Worm (Caenorhabditis elegans): ENCODE data around the gene F21C10.13.

The F21C10.13 gene

DNA sequence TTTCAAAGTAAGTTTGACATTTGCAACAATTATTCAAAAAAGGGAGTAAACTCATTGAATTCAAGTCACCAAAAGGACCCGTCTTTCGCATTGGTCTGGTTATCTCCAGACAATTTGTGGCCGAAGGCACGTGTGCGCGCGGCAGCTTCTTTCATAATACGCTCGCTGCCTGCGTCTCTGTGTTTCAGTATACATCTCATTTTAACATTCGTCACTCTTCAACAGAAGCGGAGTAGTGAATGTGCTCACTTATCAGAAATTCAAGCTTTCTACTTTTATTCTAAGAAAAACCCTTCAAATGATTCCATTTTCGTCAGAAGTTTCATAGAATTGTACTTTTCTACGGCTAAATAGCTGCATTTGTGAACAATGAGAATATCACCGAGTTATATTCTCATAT is 6.5 kb downstream of the F21C10.13 start (continued):
- no peak for TF ChIP-seq F16B12.6 (tag; optimal IDR thresholded peaks at IDR 0.05)
- no peak for TF ChIP-seq zag-1 (tag; optimal IDR thresholded peaks at IDR 0.05)
- no peak for TF ChIP-seq ceh-88 (GFP tag; IDR thresholded peaks at IDR 0.05)
- peak in 1 of 3 experiments; percentile 41 for TF ChIP-seq dpl-1 (GFP tag; optimal IDR thresholded peaks at IDR 0.05)
- no peak for TF ChIP-seq zip-4 (GFP tag; optimal IDR thresholded peaks at IDR 0.05)
- TF ChIP-seq hlh-4 (tag; optimal IDR thresholded peaks at IDR 0.05), result peak; percentile 24
- peak; percentile 94 for TF ChIP-seq nhr-71 (tag; optimal IDR thresholded peaks at IDR 0.05)
- peak; percentile 72 for TF ChIP-seq nhr-20 (tag; optimal IDR thresholded peaks at IDR 0.05)
- TF ChIP-seq rnt-1 (tag; optimal IDR thresholded peaks at IDR 0.05), result peak; percentile 55
- peak; percentile 93 for TF ChIP-seq lin-14 (GFP tag; optimal IDR thresholded peaks at IDR 0.05)
- TF ChIP-seq efl-1 (optimal IDR thresholded peaks at IDR 0.05), result peak; percentile 40 to 46
- TF ChIP-seq efl-1 (GFP tag; optimal IDR thresholded peaks at IDR 0.05 in 1 of 2), result peak; percentile 25 to 89
- TF ChIP-seq snpc-4 (tag; optimal IDR thresholded peaks at IDR 0.05), result peak; percentile 22
- TF ChIP-seq alr-1 (tag; optimal IDR thresholded peaks at IDR 0.05; ENCODE audit: borderline replicate concordance), result no peak
- TF ChIP-seq nhr-85 (tag), result no peak
- no peak for TF ChIP-seq nhr-237 (tag; optimal IDR thresholded peaks at IDR 0.05)
- TF ChIP-seq nhr-76 (tag; optimal IDR thresholded peaks at IDR 0.05), result no peak
- TF ChIP-seq mef-2 (tag; optimal IDR thresholded peaks at IDR 0.05), result peak; percentile 87
- TF ChIP-seq lsy-2 (tag; optimal IDR thresholded peaks at IDR 0.05), result peak in 1 of 2 experiments; percentile 61
- TF ChIP-seq pag-3 (tag; optimal IDR thresholded peaks at IDR 0.05; ENCODE audit: borderline replicate concordance, insufficient read depth), result peak; percentile 35
- TF ChIP-seq fkh-10 (GFP tag; optimal IDR thresholded peaks at IDR 0.05), result peak; percentile 31
- TF ChIP-seq Y116A8C.19 (tag; optimal IDR thresholded peaks at IDR 0.05; ENCODE audit: borderline replicate concordance), result no peak
- TF ChIP-seq ets-5 (GFP tag; IDR thresholded peaks at IDR 0.05), result no peak
- TF ChIP-seq ceh-90 (tag; optimal IDR thresholded peaks at IDR 0.05), result no peak
- TF ChIP-seq fkh-8 (tag; optimal IDR thresholded peaks at IDR 0.05), result peak; percentile 99
- no peak for TF ChIP-seq nhr-28 (tag; optimal IDR thresholded peaks at IDR 0.05)
- TF ChIP-seq vab-15 (tag; optimal IDR thresholded peaks at IDR 0.05), result no peak
- peak; percentile 87 for TF ChIP-seq nhr-47 (tag; optimal IDR thresholded peaks at IDR 0.05)
- no peak for TF ChIP-seq unc-30 (tag; optimal IDR thresholded peaks at IDR 0.05)
- TF ChIP-seq snu-23 (GFP tag; optimal IDR thresholded peaks at IDR 0.05), result peak; percentile 54
- TF ChIP-seq fos-1 (tag; optimal IDR thresholded peaks at IDR 0.05), result peak; percentile 52
- TF ChIP-seq fkh-4 (tag; optimal IDR thresholded peaks at IDR 0.05; ENCODE audit: borderline replicate concordance), result no peak
- no peak for TF ChIP-seq tbx-2 (tag; optimal IDR thresholded peaks at IDR 0.05)
- TF ChIP-seq sup-37 (GFP tag; optimal IDR thresholded peaks at IDR 0.05), result no peak
- no peak for TF ChIP-seq mab-9 (GFP tag; IDR thresholded peaks at IDR 0.05)
- TF ChIP-seq C16A3.4 (tag; optimal IDR thresholded peaks at IDR 0.05), result no peak

DNA sequence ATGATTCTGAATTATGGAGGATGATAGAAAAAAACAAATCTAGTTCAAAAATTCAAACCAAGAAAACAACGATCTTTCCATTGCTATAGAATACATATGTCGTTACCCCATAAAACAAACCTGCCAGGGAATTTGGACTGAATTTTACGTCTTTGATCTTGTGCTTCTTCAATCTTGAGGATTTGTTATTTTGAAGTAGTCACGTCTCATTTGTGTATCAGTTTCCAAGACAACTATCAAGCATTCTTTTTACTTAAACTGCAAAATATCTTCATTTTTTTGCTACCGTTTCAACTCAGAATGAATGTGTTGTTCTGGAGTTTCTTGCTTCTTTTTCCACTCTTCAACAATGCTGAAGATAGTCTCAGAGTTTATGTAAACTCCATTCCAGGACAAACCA is 8.7 kb downstream of the F21C10.13 start, which contains the start of gene F21C10.19:
Gene F21C10.19, plus strand, starts transcription at position 301 of the 400 bp plus-strand sequence.
- TF ChIP-seq efl-1 (optimal IDR thresholded peaks at IDR 0.05) (no peak), efl-1 (GFP tag; optimal IDR thresholded peaks at IDR 0.05 in 1 of 2) (peak in 1 of 2 experiments; percentile 60), mep-1 (tag; optimal IDR thresholded peaks at IDR 0.05) (no peak), C16A3.4 (tag; optimal IDR thresholded peaks at IDR 0.05) (no peak), nhr-85 (tag) (no peak)

ce11 chrV:9132043-9132442 is 9.9 kb downstream of the F21C10.13 start, which contains the start of gene F21C10.1:
TSS of gene F21C10.1 (plus strand) at chrV:9132343.
- no peak for TF ChIP-seq mef-2 (tag; optimal IDR thresholded peaks at IDR 0.05)
- no peak for TF ChIP-seq nhr-237 (tag; optimal IDR thresholded peaks at IDR 0.05)
- no peak for TF ChIP-seq nhr-28 (tag; optimal IDR thresholded peaks at IDR 0.05)
- TF ChIP-seq sup-37 (GFP tag; optimal IDR thresholded peaks at IDR 0.05), result no peak
- no peak for TF ChIP-seq lin-14 (GFP tag; optimal IDR thresholded peaks at IDR 0.05)
- TF ChIP-seq ces-1 (GFP tag; optimal IDR thresholded peaks at IDR 0.05), result no peak
- TF ChIP-seq lir-3 (tag; optimal IDR thresholded peaks at IDR 0.05; ENCODE audit: poor library complexity), result no peak
- no peak for TF ChIP-seq F16B12.6 (tag; optimal IDR thresholded peaks at IDR 0.05)
- no peak for TF ChIP-seq elt-3 (tag; optimal IDR thresholded peaks at IDR 0.05)
- no peak for TF ChIP-seq nhr-71 (tag; optimal IDR thresholded peaks at IDR 0.05)
- TF ChIP-seq ama-1 (optimal IDR thresholded peaks at IDR 0.05), result no peak
- no peak for TF ChIP-seq snpc-4 (tag; optimal IDR thresholded peaks at IDR 0.05)
- no peak for TF ChIP-seq xbp-1 (tag; optimal IDR thresholded peaks at IDR 0.05)
- TF ChIP-seq unc-86 (tag; optimal IDR thresholded peaks at IDR 0.05), result no peak
- TF ChIP-seq C16A3.4 (tag; optimal IDR thresholded peaks at IDR 0.05), result no peak
- no peak for TF ChIP-seq dpl-1 (GFP tag; optimal IDR thresholded peaks at IDR 0.05)
- no peak for TF ChIP-seq blmp-1 (tag; optimal IDR thresholded peaks at IDR 0.05)
